Fruit fly (Drosophila melanogaster) S2 (cell line): Measurements from ENCODE around the gene Tango2.

Experiments
- CG8478 ChIP-seq: fragments of >200 bp; optimal IDR thresholded peaks from 2 replicates; lab custom pipeline; 2018
- CTCF ChIP-seq, 2 experiments: fragments of >200 bp; optimal IDR thresholded peaks; 2 replicates each; lab custom pipeline; 2018

DNA sequence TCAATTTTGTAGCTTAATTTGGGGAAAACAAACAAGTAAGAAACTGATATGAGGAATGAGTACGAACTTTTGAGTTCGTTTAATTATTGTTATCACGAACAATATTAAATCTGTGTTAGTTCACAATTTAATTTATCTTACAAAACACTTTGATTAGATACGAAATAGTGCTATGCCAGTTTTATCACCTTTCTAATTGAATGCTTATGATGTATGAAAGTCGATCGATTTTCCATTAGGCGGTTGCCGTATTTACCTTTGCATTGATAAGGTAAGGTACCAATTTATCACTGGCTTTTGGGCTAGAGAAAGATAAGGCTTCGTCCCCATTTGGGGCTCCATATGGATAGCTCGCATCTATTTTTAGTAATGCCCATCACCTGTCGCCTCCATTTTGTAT lies 37.5 kb upstream of the Tango2 start:
- no peak for TF ChIP-seq CTCF (optimal IDR thresholded peaks at IDR 0.05; lab: Kevin White, UChicago)
- TF ChIP-seq CG8478 (lab: Kevin White, UChicago): no peak
